Worm (Caenorhabditis elegans): Measurements from ENCODE around the gene trm-2A.

The trm-2A gene

DNA sequence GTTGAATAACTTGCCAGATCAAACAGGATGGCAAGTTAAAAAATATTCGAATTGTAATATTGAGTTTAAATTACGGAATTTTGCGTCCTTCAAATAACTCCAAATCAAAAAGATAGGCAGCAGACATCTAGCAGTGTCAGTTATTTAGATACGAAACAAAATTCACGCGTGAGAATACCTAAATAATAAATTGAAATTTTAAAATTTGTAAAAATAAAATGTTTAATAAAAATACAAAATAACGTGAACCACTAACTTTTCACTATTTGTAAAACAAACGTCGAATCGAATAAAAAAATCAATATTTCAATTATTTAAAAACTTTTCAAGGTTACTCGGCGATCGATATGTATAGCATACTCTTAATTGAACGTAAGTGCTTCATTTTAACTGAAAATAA lies 28.8 kb upstream of the trm-2A start, which contains the start of gene T02B11.9:
T02B11.9 (plus strand) TSS at position 301 of the 400 bp plus-strand sequence.
- TF ChIP-seq sma-9 (GFP tag; optimal IDR thresholded peaks at IDR 0.05) (no peak), sma-9 (tag; optimal IDR thresholded peaks at IDR 0.05) (no peak), fos-1 (tag; optimal IDR thresholded peaks at IDR 0.05) (no peak), ceh-82 (tag; optimal IDR thresholded peaks at IDR 0.05) (no peak), nhr-237 (tag; optimal IDR thresholded peaks at IDR 0.05) (no peak), lin-11 (tag; optimal IDR thresholded peaks at IDR 0.05) (no peak)

DNA sequence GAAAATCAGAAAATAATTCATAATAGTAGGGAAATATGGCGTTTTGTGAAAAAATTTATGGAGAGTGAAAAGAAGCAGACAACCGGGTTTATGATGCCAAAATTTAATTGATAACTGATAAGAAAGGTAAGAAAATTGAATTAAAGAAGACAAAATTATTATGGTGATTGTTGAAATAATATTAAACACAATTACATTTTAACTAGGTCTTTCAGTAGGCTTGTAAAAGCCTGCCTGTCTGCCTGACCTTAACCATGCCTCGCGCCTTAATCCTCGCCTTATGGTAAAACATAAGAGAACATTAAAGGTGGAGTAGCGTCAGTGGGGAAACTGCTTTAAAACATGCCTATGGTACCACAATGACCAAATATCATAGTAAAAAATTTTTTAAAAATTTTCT lies 26.2 kb upstream of the trm-2A start, which contains the start of gene T02B11.8:
T02B11.8 (minus strand) TSS at position 101 of the 400 bp plus-strand sequence.
- TF ChIP-seq unc-39 (tag; optimal IDR thresholded peaks at IDR 0.05) (no peak), C34F6.9 (tag; optimal IDR thresholded peaks at IDR 0.05) (no peak), Y55F3AM.14 (GFP tag; optimal IDR thresholded peaks at IDR 0.05) (no peak), elt-3 (tag; optimal IDR thresholded peaks at IDR 0.05) (no peak), unc-62 (GFP tag; optimal IDR thresholded peaks at IDR 0.05) (no peak), ceh-16 (tag; optimal IDR thresholded peaks at IDR 0.05) (no peak), nhr-129 (tag; optimal IDR thresholded peaks at IDR 0.05) (no peak)

DNA sequence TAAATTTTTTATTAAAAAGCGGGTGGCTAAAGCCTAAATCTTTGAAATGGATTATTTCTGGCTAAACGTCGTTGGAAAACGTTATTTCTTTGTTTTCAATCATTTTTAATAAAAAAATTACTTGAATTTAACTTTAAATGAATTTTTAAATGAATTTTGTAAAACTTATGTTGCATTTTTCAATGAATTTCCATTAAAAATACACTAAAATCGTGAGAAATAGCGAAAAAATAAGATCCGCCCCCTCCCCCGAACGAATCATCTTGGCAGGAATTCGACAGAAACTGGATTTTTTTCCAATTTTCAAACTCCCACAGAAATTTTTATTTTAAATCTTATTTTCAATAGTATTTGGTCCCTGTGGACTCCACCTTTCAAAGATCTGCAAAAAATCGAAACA lies 25.6 kb upstream of the trm-2A start, which contains the start of gene srg-53:
srg-53 (plus strand) TSS at position 301 of the 400 bp plus-strand sequence.
- TF ChIP-seq nhr-77 (tag; optimal IDR thresholded peaks at IDR 0.05): no peak

DNA sequence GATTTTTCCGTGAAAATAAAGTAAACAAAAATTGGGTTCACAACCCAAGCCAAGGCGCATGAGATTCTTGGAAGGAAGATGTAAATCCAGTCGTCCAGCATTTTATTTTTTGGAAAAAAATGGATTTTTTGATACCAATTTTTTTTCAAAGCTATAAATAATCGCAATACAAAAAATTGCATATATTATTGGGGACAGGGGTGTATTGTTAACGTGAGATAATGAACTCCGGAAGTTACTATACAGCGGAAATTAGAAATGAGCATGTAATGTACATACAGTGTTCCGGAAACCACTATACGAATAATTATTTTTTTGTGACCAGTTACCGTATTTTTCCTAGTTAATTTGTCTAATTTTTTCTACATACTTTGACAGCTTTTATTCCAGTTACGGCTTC lies 20.4 kb upstream of the trm-2A start, which contains the start of gene srj-38:
srj-38 (minus strand) TSS at position 101 of the 400 bp plus-strand sequence.
- no peak for TF ChIP-seq ZK546.5 (tag; optimal IDR thresholded peaks at IDR 0.05)
- no peak for TF ChIP-seq unc-55 (GFP tag; optimal IDR thresholded peaks at IDR 0.05)
- TF ChIP-seq Y55F3AM.14 (GFP tag; optimal IDR thresholded peaks at IDR 0.05): no peak
- TF ChIP-seq nhr-21 (tag; optimal IDR thresholded peaks at IDR 0.05): no peak
- TF ChIP-seq mdl-1 (tag; optimal IDR thresholded peaks at IDR 0.05): no peak

DNA sequence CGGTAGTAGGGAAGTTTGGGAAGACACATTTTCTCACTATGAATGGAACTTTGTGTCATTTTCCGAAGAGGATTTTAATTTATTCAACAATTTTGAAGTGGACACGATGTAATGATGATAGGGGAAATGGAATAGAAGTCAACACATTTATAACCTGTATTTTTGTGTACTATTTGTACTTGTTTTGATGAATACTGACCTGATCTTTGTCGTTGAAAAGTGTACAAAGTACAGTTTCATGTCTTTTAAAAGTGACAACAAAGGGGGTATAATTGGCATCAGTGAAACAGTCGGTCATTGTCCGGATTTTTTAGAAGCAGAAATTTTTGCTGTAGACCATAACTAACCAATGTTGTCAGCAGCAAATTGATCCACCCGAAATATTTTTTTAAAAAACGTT lies 15.5 kb upstream of the trm-2A start, which contains the start of gene T02B11.6:
T02B11.6 (minus strand) TSS at position 101 of the 400 bp plus-strand sequence.
- TF ChIP-seq nhr-23 (tag; optimal IDR thresholded peaks at IDR 0.05) (no peak), sma-3 (GFP tag; optimal IDR thresholded peaks at IDR 0.05) (no peak), mdl-1 (tag; optimal IDR thresholded peaks at IDR 0.05) (no peak), ceh-82 (tag; optimal IDR thresholded peaks at IDR 0.05) (no peak), ceh-16 (tag; optimal IDR thresholded peaks at IDR 0.05) (no peak), lin-13 (GFP tag; optimal IDR thresholded peaks at IDR 0.05) (no peak), nhr-129 (tag; optimal IDR thresholded peaks at IDR 0.05) (no peak), blmp-1 (tag; optimal IDR thresholded peaks at IDR 0.05; ENCODE audit: insufficient read depth) (no peak), lin-39 (tag; optimal IDR thresholded peaks at IDR 0.05) (no peak)

DNA sequence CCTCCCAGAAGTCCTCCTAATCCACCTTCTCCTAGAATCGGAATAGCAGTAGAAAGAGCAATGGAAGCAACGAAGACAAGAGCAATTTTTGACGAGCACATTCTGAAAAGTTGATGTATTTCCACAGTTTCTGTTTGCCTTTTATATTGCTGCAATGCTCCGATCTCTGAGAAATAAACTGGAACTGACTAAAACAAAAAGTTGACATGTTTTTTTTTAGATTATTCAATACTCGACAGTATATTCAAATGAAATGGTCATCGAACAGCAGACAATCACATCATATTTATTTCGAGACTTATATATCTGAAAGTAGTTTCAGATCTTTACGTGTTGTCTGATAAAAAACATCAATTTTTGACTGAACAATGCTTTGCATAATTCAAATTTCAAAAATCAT lies 14.3 kb upstream of the trm-2A start, which contains the start of gene srlf-21:
srlf-21 (minus strand) TSS at position 101 of the 400 bp plus-strand sequence.
- no peak for TF ChIP-seq dmd-4 (tag; optimal IDR thresholded peaks at IDR 0.05)
- no peak for TF ChIP-seq nhr-12 (tag; optimal IDR thresholded peaks at IDR 0.05)
- TF ChIP-seq ama-1 (optimal IDR thresholded peaks at IDR 0.05): no peak
- no peak for TF ChIP-seq F13H6.1 (tag; optimal IDR thresholded peaks at IDR 0.05)
- no peak for TF ChIP-seq nhr-21 (tag; optimal IDR thresholded peaks at IDR 0.05)
- no peak for TF ChIP-seq R02D3.7 (tag; optimal IDR thresholded peaks at IDR 0.05)
- no peak for TF ChIP-seq sma-9 (GFP tag; optimal IDR thresholded peaks at IDR 0.05)
- no peak for TF ChIP-seq sma-9 (tag; optimal IDR thresholded peaks at IDR 0.05)
- TF ChIP-seq mab-5 (tag; optimal IDR thresholded peaks at IDR 0.05): no peak
- TF ChIP-seq unc-39 (tag; optimal IDR thresholded peaks at IDR 0.05): no peak
- no peak for TF ChIP-seq elt-1 (tag; optimal IDR thresholded peaks at IDR 0.05)
- TF ChIP-seq ceh-82 (tag; optimal IDR thresholded peaks at IDR 0.05): no peak
- no peak for TF ChIP-seq Y55F3AM.14 (GFP tag; optimal IDR thresholded peaks at IDR 0.05)
- TF ChIP-seq skn-1 (tag; optimal IDR thresholded peaks at IDR 0.05): no peak
- TF ChIP-seq fos-1 (tag; optimal IDR thresholded peaks at IDR 0.05): no peak
- no peak for TF ChIP-seq lin-13 (GFP tag; optimal IDR thresholded peaks at IDR 0.05)
- no peak for TF ChIP-seq unc-55 (GFP tag; optimal IDR thresholded peaks at IDR 0.05)
- TF ChIP-seq lin-39 (tag; optimal IDR thresholded peaks at IDR 0.05): no peak

Measured in whole organism, L2 larva.